Worm (Caenorhabditis elegans) whole organism, L3 larva: ENCODE data around the gene srw-143.

Experiments used
- lin-15B ChIP-seq: fragments of 150-350 bp; optimal IDR thresholded peaks from 2 replicates; lab custom pipeline; 2014; ENCODE audit warnings: missing biosample characterization, missing genetic modification characterization
- nhr-28 ChIP-seq: fragments of 150-350 bp; optimal IDR thresholded peaks from 2 replicates; lab custom pipeline; 2014; ENCODE audit warnings: missing biosample characterization, missing genetic modification characterization
- ztf-11 ChIP-seq: fragments of 150-350 bp; optimal IDR thresholded peaks from 2 replicates; lab custom pipeline; 2014; ENCODE audit warnings: missing biosample characterization, missing genetic modification characterization

DNA sequence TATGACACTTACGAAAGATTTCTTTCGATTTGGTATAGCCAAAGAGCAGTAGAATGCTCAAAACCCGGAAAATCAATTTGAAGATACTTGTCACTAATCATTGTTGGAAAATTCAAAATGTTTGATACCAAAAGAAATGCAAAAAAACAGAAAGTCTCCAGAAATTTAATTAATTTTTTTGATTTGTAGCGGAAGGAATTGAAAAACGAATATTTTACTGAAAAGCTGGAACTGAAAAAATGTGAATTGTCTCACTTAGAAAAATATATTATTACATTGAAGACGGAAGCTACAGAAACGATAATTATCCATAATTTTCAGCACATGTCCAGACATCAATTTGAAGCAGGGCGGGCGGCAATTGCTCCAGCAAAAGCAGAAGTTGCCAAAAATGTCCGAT is 21.7 kb upstream of the srw-143 start, which contains the start of gene srw-138:
- TF ChIP-seq ztf-11 (tag; lab: Kevin White, UChicago), result no peak
- TF ChIP-seq lin-15B, result no peak
- TF ChIP-seq nhr-28 (tag; lab: Kevin White, UChicago), result no peak
